Worm (Caenorhabditis elegans) whole organism, L1 larva: ENCODE measurements around the gene B0563.9.
A peak's percentile ranks its signal among the peaks of the same experiment; 100 is the strongest.

Experiments used
- C04F5.9 ChIP-seq: sonication (generic microtip); optimal IDR thresholded peaks from 2 replicates; lab custom pipeline; 2016; ENCODE audit warnings: missing genetic modification characterization, missing compliant biosample characterization
- F16B12.6 ChIP-seq: fragments of 150-350 bp; optimal IDR thresholded peaks from 2 replicates; lab custom pipeline; 2014; ENCODE audit warnings: missing biosample characterization, missing genetic modification characterization
- aha-1 ChIP-seq: fragments of 150-350 bp; optimal IDR thresholded peaks from 2 replicates; lab custom pipeline; 2014; ENCODE audit warnings: missing biosample characterization, missing genetic modification characterization
- aly-2 ChIP-seq: fragments of 150-350 bp; optimal IDR thresholded peaks from 2 replicates; lab custom pipeline; 2014; ENCODE audit warnings: missing biosample characterization, missing genetic modification characterization
- ama-1 ChIP-seq: fragments of 150-350 bp; optimal IDR thresholded peaks from 2 replicates; lab custom pipeline; 2014
- ceh-8 ChIP-seq: fragments of 200-800 bp; sonication (Bioruptor generic); optimal IDR thresholded peaks from 2 replicates; lab custom pipeline; 2018; ENCODE audit warnings: mild to moderate bottlenecking, missing genetic modification characterization, moderate library complexity, missing compliant biosample characterization
- ceh-82 ChIP-seq, 3 experiments: fragments of 150-350 bp in 1 of 3; sonication (generic microtip) in 2 of 3; optimal IDR thresholded peaks; 2 replicates each; lab custom pipeline; 2014 to 2017; ENCODE audit warnings: missing biosample characterization in 3 of 3, missing genetic modification characterization in 3 of 3
- ceh-88 ChIP-seq: fragments of 200-800 bp; sonication (Bioruptor generic); IDR thresholded peaks from 2 replicates; pipeline ENCODE4 v1.3.6; 2022; ENCODE audit warnings: missing genetic modification characterization, missing compliant biosample characterization
- dpl-1 ChIP-seq, 3 experiments: fragments of 150-350 bp in 2 of 3; sonication (generic microtip) in 1 of 3; optimal IDR thresholded peaks; 2 replicates each; lab custom pipeline; 2014 to 2017; ENCODE audit warnings: missing biosample characterization in 3 of 3, missing genetic modification characterization in 3 of 3, missing genetic modification reagents in 3 of 3
- dsc-1 ChIP-seq: sonication (generic microtip); optimal IDR thresholded peaks from 2 replicates; lab custom pipeline; 2016; ENCODE audit warnings: mild to moderate bottlenecking, missing genetic modification characterization, missing compliant biosample characterization
- efl-1 ChIP-seq, 4 experiments: fragments of 150-350 bp; optimal IDR thresholded peaks in 3 of 4; peaks in 1 of 4; 1 replicate in 1 of 4; 2 replicates in 3 of 4; lab custom pipeline; 2014; ENCODE audit warnings: missing biosample characterization in 2 of 4, missing genetic modification characterization in 2 of 4, missing genetic modification reagents in 2 of 4
- efl-3 ChIP-seq: fragments of 200-800 bp; sonication (Bioruptor generic); optimal IDR thresholded peaks from 2 replicates; lab custom pipeline; 2018; ENCODE audit warnings: mild to moderate bottlenecking, missing genetic modification characterization, missing compliant biosample characterization
- egl-13 ChIP-seq: sonication (generic microtip); optimal IDR thresholded peaks from 2 replicates; lab custom pipeline; 2016; ENCODE audit warnings: missing genotype, missing genetic modification reagents, missing genetic modification characterization, missing compliant biosample characterization
- egl-27 ChIP-seq, 2 experiments: fragments of 150-350 bp in 1 of 2; sonication (generic microtip); optimal IDR thresholded peaks; 3 replicates each; lab custom pipeline; 2017 to 2018; ENCODE audit warnings: missing biosample characterization in 2 of 2, missing genetic modification characterization in 2 of 2, missing genetic modification reagents in 2 of 2
- elt-2 ChIP-seq: sonication (generic microtip); optimal IDR thresholded peaks from 2 replicates; lab custom pipeline; 2016; ENCODE audit warnings: missing genetic modification characterization, mild to moderate bottlenecking, inconsistent platforms, missing compliant biosample characterization, missing genetic modification reagents
- elt-3 ChIP-seq, 6 experiments: fragments of 150-350 bp in 1 of 6; sonication (generic microtip); optimal IDR thresholded peaks; 2 replicates each; lab custom pipeline; 2017 to 2018; ENCODE audit warnings: missing biosample characterization in 6 of 6, missing genetic modification characterization in 6 of 6, inconsistent platforms in 1 of 6
- fkh-10 ChIP-seq: sonication (generic microtip); optimal IDR thresholded peaks from 2 replicates; lab custom pipeline; 2017; ENCODE audit warnings: missing biosample characterization, missing genetic modification reagents, missing genetic modification characterization
- fkh-8 ChIP-seq: sonication (generic microtip); optimal IDR thresholded peaks from 2 replicates; lab custom pipeline; 2016; ENCODE audit warnings: mild to moderate bottlenecking, missing genetic modification characterization, missing compliant biosample characterization
- fos-1 ChIP-seq: fragments of 150-350 bp; optimal IDR thresholded peaks from 2 replicates; lab custom pipeline; 2014; ENCODE audit warnings: missing biosample characterization, missing genetic modification characterization
- grh-1 ChIP-seq: fragments of 200-800 bp; sonication (Bioruptor generic); IDR thresholded peaks from 2 replicates; pipeline ENCODE4 v1.3.6; 2022; ENCODE audit warnings: missing genetic modification reagents, missing genetic modification characterization, missing compliant biosample characterization
- hlh-17 ChIP-seq: fragments of 200-800 bp; sonication (Bioruptor generic); optimal IDR thresholded peaks from 2 replicates; lab custom pipeline; 2018; ENCODE audit warnings: missing genetic modification characterization, mild to moderate bottlenecking, missing compliant biosample characterization, moderate library complexity, borderline replicate concordance
- hpl-2 ChIP-seq: fragments of 150-350 bp; optimal IDR thresholded peaks from 2 replicates; lab custom pipeline; 2014; ENCODE audit warnings: missing biosample characterization, missing genetic modification reagents, missing genetic modification characterization
- irx-1 ChIP-seq: sonication (generic microtip); optimal IDR thresholded peaks from 2 replicates; lab custom pipeline; 2016; ENCODE audit warnings: missing genetic modification characterization, missing compliant biosample characterization
- lin-13 ChIP-seq: fragments of 150-350 bp; optimal IDR thresholded peaks from 2 replicates; lab custom pipeline; 2014; ENCODE audit warnings: missing biosample characterization, missing genetic modification reagents, missing genetic modification characterization
- lin-14 ChIP-seq: fragments of 200-800 bp; sonication (Bioruptor generic); optimal IDR thresholded peaks from 2 replicates; lab custom pipeline; 2018; ENCODE audit warnings: mild to moderate bottlenecking, missing genetic modification characterization, moderate library complexity, missing compliant biosample characterization
- lin-35 ChIP-seq, 2 experiments: fragments of 150-350 bp; optimal IDR thresholded peaks; 2 replicates each; lab custom pipeline; 2014; ENCODE audit warnings: missing biosample characterization in 2 of 2, missing genetic modification characterization in 2 of 2, missing genetic modification reagents in 2 of 2
- lsy-2 ChIP-seq, 2 experiments: fragments of 150-350 bp; optimal IDR thresholded peaks; 2 replicates each; lab custom pipeline; 2014; ENCODE audit warnings: missing biosample characterization in 2 of 2, missing genetic modification characterization in 2 of 2
- mab-9 ChIP-seq: fragments of 200-800 bp; sonication (Bioruptor generic); IDR thresholded peaks from 2 replicates; pipeline ENCODE4 v1.3.6; 2022; ENCODE audit warnings: missing genetic modification reagents, missing genetic modification characterization, missing compliant biosample characterization
- mep-1 ChIP-seq: fragments of 150-350 bp; optimal IDR thresholded peaks from 2 replicates; lab custom pipeline; 2014; ENCODE audit warnings: missing biosample characterization, missing genetic modification characterization
- nhr-11 ChIP-seq: fragments of 150-350 bp; optimal IDR thresholded peaks from 2 replicates; lab custom pipeline; 2014; ENCODE audit warnings: missing biosample characterization, missing genetic modification characterization
- nhr-19 ChIP-seq: fragments of 200-800 bp; sonication (Bioruptor generic); conservative IDR thresholded peaks from 2 replicates; pipeline ENCODE4 v1.3.6; 2022; ENCODE audit warnings: missing genetic modification characterization, missing compliant biosample characterization
- nhr-237 ChIP-seq: fragments of 150-350 bp; optimal IDR thresholded peaks from 2 replicates; lab custom pipeline; 2014; ENCODE audit warnings: missing biosample characterization, missing genetic modification characterization
- nhr-47 ChIP-seq: sonication (generic microtip); optimal IDR thresholded peaks from 2 replicates; lab custom pipeline; 2016; ENCODE audit warnings: mild to moderate bottlenecking, missing genetic modification characterization, moderate library complexity, missing compliant biosample characterization
- nhr-76 ChIP-seq: sonication (generic microtip); optimal IDR thresholded peaks from 2 replicates; lab custom pipeline; 2017; ENCODE audit warnings: missing biosample characterization, missing genetic modification characterization
- nhr-77 ChIP-seq: fragments of 150-350 bp; optimal IDR thresholded peaks from 2 replicates; lab custom pipeline; 2014; ENCODE audit warnings: missing biosample characterization, missing genetic modification characterization
- nhr-85 ChIP-seq: sonication (generic microtip); peaks from one replicate; lab custom pipeline; 2016; ENCODE audit warnings: missing genetic modification characterization, inconsistent platforms, missing compliant biosample characterization
- nhr-90 ChIP-seq: sonication (generic microtip); optimal IDR thresholded peaks from 2 replicates; lab custom pipeline; 2016; ENCODE audit warnings: mild to moderate bottlenecking, missing genetic modification characterization, missing compliant biosample characterization; ENCODE audit not compliant: poor library complexity
- pag-3 ChIP-seq: sonication (generic microtip); optimal IDR thresholded peaks from 2 replicates; lab custom pipeline; 2017; ENCODE audit warnings: missing genetic modification characterization, mild to moderate bottlenecking, missing compliant biosample characterization, antibody characterized with exemption, borderline replicate concordance; ENCODE audit not compliant: insufficient read depth
- pax-3 ChIP-seq: fragments of 200-800 bp; sonication (Bioruptor generic); optimal IDR thresholded peaks from 2 replicates; lab custom pipeline; 2018; ENCODE audit warnings: mild to moderate bottlenecking, missing genetic modification characterization, moderate library complexity, missing compliant biosample characterization
- skn-1 ChIP-seq: fragments of 150-350 bp; optimal IDR thresholded peaks from 2 replicates; lab custom pipeline; 2014; ENCODE audit warnings: missing biosample characterization, missing genetic modification characterization
- snpc-4 ChIP-seq: fragments of 150-350 bp; optimal IDR thresholded peaks from 2 replicates; lab custom pipeline; 2014; ENCODE audit warnings: missing biosample characterization, missing genetic modification characterization
- tbx-2 ChIP-seq: sonication (generic microtip); optimal IDR thresholded peaks from 2 replicates; lab custom pipeline; 2016; ENCODE audit warnings: missing genetic modification characterization, missing compliant biosample characterization
- tlp-1 ChIP-seq: fragments of 150-350 bp; optimal IDR thresholded peaks from 2 replicates; lab custom pipeline; 2014; ENCODE audit warnings: missing biosample characterization, missing genetic modification characterization
- unc-30 ChIP-seq: sonication (generic microtip); optimal IDR thresholded peaks from 2 replicates; lab custom pipeline; 2017; ENCODE audit warnings: missing biosample characterization, missing genetic modification characterization
- unc-62 ChIP-seq: fragments of 150-350 bp; optimal IDR thresholded peaks from 2 replicates; lab custom pipeline; 2014; ENCODE audit warnings: missing biosample characterization, missing genetic modification reagents, missing genetic modification characterization
- unc-86 ChIP-seq: sonication (generic microtip); optimal IDR thresholded peaks from 2 replicates; lab custom pipeline; 2016; ENCODE audit warnings: missing genetic modification characterization, missing compliant biosample characterization
- vab-15 ChIP-seq: sonication (generic microtip); optimal IDR thresholded peaks from 2 replicates; lab custom pipeline; 2017; ENCODE audit warnings: missing genotype, mild to moderate bottlenecking, missing genetic modification characterization, missing compliant biosample characterization
- zag-1 ChIP-seq: fragments of 150-350 bp; optimal IDR thresholded peaks from 2 replicates; lab custom pipeline; 2014; ENCODE audit warnings: missing biosample characterization, missing genetic modification characterization
- zip-4 ChIP-seq: fragments of 200-800 bp; sonication (Bioruptor generic); optimal IDR thresholded peaks from 2 replicates; lab custom pipeline; 2018; ENCODE audit warnings: mild to moderate bottlenecking, missing genetic modification characterization, moderate library complexity, missing compliant biosample characterization

The B0563.9 gene

DNA sequence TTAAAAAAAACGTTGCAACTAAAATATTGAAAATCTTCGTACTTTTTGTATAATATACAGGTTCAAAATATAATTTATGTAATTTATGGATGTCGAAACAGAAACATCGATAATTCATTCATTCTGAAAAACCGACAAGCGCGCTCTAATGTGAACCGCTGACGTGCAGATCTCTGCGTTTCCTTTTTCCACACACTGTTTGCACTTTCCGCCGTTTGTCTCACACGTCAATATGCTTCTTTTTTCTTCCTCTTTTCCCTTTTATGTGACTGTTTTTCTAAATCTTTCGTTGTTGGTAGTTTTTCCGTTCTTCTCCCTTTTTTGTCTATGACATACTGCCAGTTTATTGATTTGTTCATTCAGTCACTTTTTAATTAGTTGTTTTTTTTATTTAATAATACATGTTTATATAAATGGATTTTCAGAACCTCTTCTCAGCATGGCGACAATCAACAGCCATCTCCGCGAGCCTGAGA, 18.0 kb upstream of the B0563.9 start, which contains the start of gene tmbi-4 (continued):
- TF ChIP-seq unc-62 (GFP tag; lab: Kevin White, UChicago) (no peak), nhr-90 (tag; lab: Kevin White, UChicago) (peak; percentile 2), grh-1 (GFP tag; lab: Robert Waterston, UW) (no peak), C04F5.9 (no peak), efl-1 (optimal IDR thresholded peaks at IDR 0.05; lab: Kevin White, UChicago) (peak; percentile 30 to 61), efl-1 (GFP tag; optimal IDR thresholded peaks at IDR 0.05 in 1 of 2; lab: Kevin White, UChicago) (peak in 1 of 2 experiments; percentile 14), lin-14 (GFP tag; lab: Kevin White, UChicago) (peak; percentile 87), unc-30 (tag; lab: Kevin White, UChicago) (no peak), fos-1 (peak; percentile 22), ama-1 (lab: Kevin White, UChicago) (no peak), nhr-237 (no peak), ceh-82 (tag; optimal IDR thresholded peaks at IDR 0.05; lab: Kevin White, UChicago) (peak in 1 of 3 experiments; percentile 57), fkh-8 (no peak), egl-13 (peak; percentile 1), aha-1 (tag; lab: Kevin White, UChicago) (no peak), nhr-76 (tag; lab: Kevin White, UChicago) (no peak), dpl-1 (GFP tag; optimal IDR thresholded peaks at IDR 0.05; lab: Kevin White, UChicago) (peak; percentile 12 to 43 (median 42)), nhr-77 (tag; lab: Kevin White, UChicago) (peak; percentile 26), vab-15 (tag; lab: Kevin White, UChicago) (no peak), lin-13 (peak; percentile 35), mep-1 (tag; lab: Kevin White, UChicago) (peak; percentile 52), unc-86 (peak; percentile 48), elt-2 (no peak), snpc-4 (tag; lab: Kevin White, UChicago) (no peak), ceh-8 (no peak), egl-27 (tag; optimal IDR thresholded peaks at IDR 0.05; lab: Kevin White, UChicago) (no peak), nhr-47 (tag; lab: Kevin White, UChicago) (peak; percentile 53), skn-1 (tag; lab: Kevin White, UChicago) (no peak), nhr-11 (tag; lab: Kevin White, UChicago) (no peak), zag-1 (tag; lab: Kevin White, UChicago) (no peak), ceh-88 (GFP tag; lab: Robert Waterston, UW) (no peak), nhr-85 (tag; lab: Kevin White, UChicago) (peak; percentile 59), elt-3 (tag; optimal IDR thresholded peaks at IDR 0.05; lab: Kevin White, UChicago) (peak in 1 of 6 experiments; percentile 52), aly-2 (tag; lab: Kevin White, UChicago) (no peak), fkh-10 (no peak), efl-3 (GFP tag; lab: Kevin White, UChicago) (no peak), hlh-17 (GFP tag; lab: Kevin White, UChicago) (no peak), nhr-19 (no peak; the same call in 1 of the 2 replicates), dsc-1 (tag; lab: Kevin White, UChicago) (peak; percentile 20), pag-3 (tag; lab: Kevin White, UChicago) (no peak)

ce11 chrX:9154216-9154615, 14.1 kb upstream of the B0563.9 start, which contains the start of gene B0563.7:
Gene B0563.7 (minus strand): TSS chrX:9154316.
- no peak for TF ChIP-seq snpc-4 (tag; lab: Kevin White, UChicago)
- no peak for TF ChIP-seq unc-62 (GFP tag; lab: Kevin White, UChicago)
- no peak for TF ChIP-seq pax-3 (tag; lab: Kevin White, UChicago)
- TF ChIP-seq mab-9: no peak
- TF ChIP-seq irx-1 (tag; lab: Kevin White, UChicago): no peak
- TF ChIP-seq efl-3 (GFP tag; lab: Kevin White, UChicago): no peak
- no peak for TF ChIP-seq nhr-19
- no peak for TF ChIP-seq aha-1 (tag; lab: Kevin White, UChicago)
- TF ChIP-seq lsy-2 (tag; optimal IDR thresholded peaks at IDR 0.05; lab: Kevin White, UChicago): no peak
- no peak for TF ChIP-seq tbx-2 (tag; lab: Kevin White, UChicago)
- TF ChIP-seq nhr-47 (tag; lab: Kevin White, UChicago): no peak
- TF ChIP-seq pag-3 (tag; lab: Kevin White, UChicago): no peak
- no peak for TF ChIP-seq zip-4 (GFP tag; lab: Kevin White, UChicago)
- no peak for TF ChIP-seq elt-2
- no peak for TF ChIP-seq hlh-17 (GFP tag; lab: Kevin White, UChicago)
- no peak for TF ChIP-seq hpl-2 (GFP tag; lab: Kevin White, UChicago)
- TF ChIP-seq lin-35 (GFP tag; optimal IDR thresholded peaks at IDR 0.05; lab: Kevin White, UChicago): no peak
- no peak for TF ChIP-seq F16B12.6
- no peak for TF ChIP-seq tlp-1 (tag; lab: Kevin White, UChicago)
- TF ChIP-seq skn-1 (tag; lab: Kevin White, UChicago): no peak
